Worm (Caenorhabditis elegans) whole organism, early embryonic: ENCODE data around the gene usip-1.

Experiments
- B0310.2 ChIP-seq: sonication (generic microtip); optimal IDR thresholded peaks from 2 replicates; lab custom pipeline; 2016; ENCODE audit warnings: mild to moderate bottlenecking, missing genetic modification characterization, missing compliant biosample characterization
- F13C5.2 ChIP-seq: sonication (generic microtip); optimal IDR thresholded peaks from 2 replicates; lab custom pipeline; 2017; ENCODE audit warnings: mild to moderate bottlenecking, missing genetic modification characterization, inconsistent platforms, missing compliant biosample characterization
- aly-1 ChIP-seq: sonication (generic microtip); optimal IDR thresholded peaks from 2 replicates; lab custom pipeline; 2016; ENCODE audit warnings: missing genetic modification characterization, missing compliant biosample characterization
- ama-1 ChIP-seq: fragments of 150-350 bp; optimal IDR thresholded peaks from 2 replicates; lab custom pipeline; 2014
- ceh-13 ChIP-seq: fragments of 200-800 bp; sonication (Bioruptor generic); optimal IDR thresholded peaks from 2 replicates; lab custom pipeline; 2018; ENCODE audit warnings: mild to moderate bottlenecking, missing genetic modification characterization, missing compliant biosample characterization
- ceh-36 ChIP-seq: sonication (generic microtip); optimal IDR thresholded peaks from 2 replicates; lab custom pipeline; 2016; ENCODE audit warnings: missing genetic modification characterization, inconsistent platforms, missing compliant biosample characterization
- ets-7 ChIP-seq: sonication (generic microtip); optimal IDR thresholded peaks from 2 replicates; lab custom pipeline; 2016; ENCODE audit warnings: missing genotype, missing genetic modification characterization, missing compliant biosample characterization
- flt-1 ChIP-seq: fragments of 200-800 bp; sonication (Bioruptor generic); IDR thresholded peaks from 2 replicates; pipeline ENCODE4 v1.3.6; 2022; ENCODE audit warnings: missing genetic modification characterization, missing compliant biosample characterization
- hmbx-1 ChIP-seq: sonication (generic microtip); optimal IDR thresholded peaks from 2 replicates; lab custom pipeline; 2016; ENCODE audit warnings: mild to moderate bottlenecking, missing genetic modification characterization, missing compliant biosample characterization
- hmg-4 ChIP-seq: fragments of 200-800 bp; sonication (Bioruptor generic); optimal IDR thresholded peaks from 2 replicates; lab custom pipeline; 2018; ENCODE audit warnings: mild to moderate bottlenecking, missing genetic modification characterization, missing compliant biosample characterization
- hnd-1 ChIP-seq: sonication (generic microtip); optimal IDR thresholded peaks from 2 replicates; lab custom pipeline; 2016; ENCODE audit warnings: missing genetic modification characterization, missing compliant biosample characterization
- pes-1 ChIP-seq: fragments of 200-800 bp; sonication (Bioruptor generic); IDR thresholded peaks from 2 replicates; pipeline ENCODE4 v1.3.6; 2022; ENCODE audit warnings: missing genetic modification reagents, missing genetic modification characterization, missing compliant biosample characterization
- scrt-1 ChIP-seq: fragments of 200-800 bp; sonication (Bioruptor generic); IDR thresholded peaks from 2 replicates; pipeline ENCODE4 v1.3.6; 2022; ENCODE audit warnings: missing genetic modification characterization, missing compliant biosample characterization
- sea-1 ChIP-seq: fragments of 200-800 bp; sonication (Bioruptor generic); conservative IDR thresholded peaks from 2 replicates; pipeline ENCODE4 v1.3.6; 2022; ENCODE audit warnings: missing genetic modification characterization, missing compliant biosample characterization
- tbx-11 ChIP-seq: fragments of 200-800 bp; sonication (Bioruptor generic); IDR thresholded peaks from 2 replicates; pipeline ENCODE4 v1.3.6; 2022; ENCODE audit warnings: missing genetic modification characterization, missing compliant biosample characterization
- tbx-37 ChIP-seq: fragments of 200-800 bp; sonication (Bioruptor generic); conservative IDR thresholded peaks from 2 replicates; pipeline ENCODE4 v1.3.6; 2022; ENCODE audit warnings: missing genetic modification reagents, missing genetic modification characterization, missing compliant biosample characterization
- tra-4 ChIP-seq: sonication (generic microtip); optimal IDR thresholded peaks from 2 replicates; lab custom pipeline; 2017; ENCODE audit warnings: missing genetic modification characterization, missing compliant biosample characterization

The usip-1 gene

DNA sequence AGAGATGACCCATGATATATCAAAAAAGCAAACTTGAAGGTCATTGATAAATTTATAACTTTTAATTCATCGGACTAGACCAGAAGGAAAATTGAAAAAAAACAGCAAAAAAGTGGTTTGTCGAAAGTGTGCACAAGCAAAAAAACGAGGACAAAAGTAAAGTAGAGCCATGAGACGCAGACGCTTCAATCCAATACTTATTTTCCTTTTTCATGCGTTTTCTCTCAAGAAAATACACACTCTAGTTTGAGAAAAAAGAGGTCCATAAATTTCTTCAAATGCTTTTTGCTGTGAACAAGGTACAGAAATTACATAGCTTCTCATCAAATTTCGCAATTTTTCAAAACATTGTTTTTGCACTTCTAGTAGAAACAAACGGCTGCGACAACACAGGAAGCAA, 22.8 kb downstream of the usip-1 start:
- TF ChIP-seq ets-7 (tag; lab: Kevin White, UChicago) (no peak), pes-1 (no peak), tbx-11 (GFP tag; lab: Robert Waterston, UW) (no peak), hmg-4 (GFP tag; lab: Kevin White, UChicago) (no peak), F13C5.2 (tag; lab: Kevin White, UChicago) (no peak), B0310.2 (tag; lab: Kevin White, UChicago) (no peak), hmbx-1 (tag; lab: Kevin White, UChicago) (no peak), ceh-36 (tag; lab: Kevin White, UChicago) (no peak)

DNA sequence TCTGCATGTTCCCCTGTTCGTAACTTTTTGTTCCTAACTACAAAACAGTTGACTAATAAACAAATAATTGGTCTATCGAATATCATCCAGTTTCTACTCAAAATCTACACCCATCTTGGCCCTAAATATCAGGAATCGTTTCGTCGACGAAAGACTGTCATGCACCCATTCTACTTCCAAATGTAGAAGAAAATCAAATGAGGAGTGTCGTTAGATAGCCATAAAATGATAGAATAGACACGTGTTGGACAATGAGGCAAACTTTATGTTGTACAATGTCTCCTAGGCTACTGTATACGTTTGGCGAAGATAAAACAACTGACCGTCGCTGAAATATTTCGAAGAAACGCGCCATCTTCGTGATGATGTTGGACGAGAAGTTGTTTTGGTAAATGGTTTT, 24.0 kb downstream of the usip-1 start:
- TF ChIP-seq scrt-1 (no peak), tbx-11 (GFP tag; lab: Robert Waterston, UW) (no peak), sea-1 (GFP tag; lab: Robert Waterston, UW) (no peak), ama-1 (lab: Kevin White, UChicago) (no peak), hnd-1 (tag; lab: Kevin White, UChicago) (no peak), flt-1 (GFP tag; lab: Robert Waterston, UW) (no peak), pes-1 (no peak), B0310.2 (tag; lab: Kevin White, UChicago) (no peak), ceh-13 (GFP tag; lab: Kevin White, UChicago) (no peak), hmbx-1 (tag; lab: Kevin White, UChicago) (no peak), tra-4 (tag; lab: Kevin White, UChicago) (no peak), tbx-37 (GFP tag; lab: Robert Waterston, UW) (no peak), hmg-4 (GFP tag; lab: Kevin White, UChicago) (no peak), aly-1 (no peak), F13C5.2 (tag; lab: Kevin White, UChicago) (no peak), ets-7 (tag; lab: Kevin White, UChicago) (no peak)

DNA sequence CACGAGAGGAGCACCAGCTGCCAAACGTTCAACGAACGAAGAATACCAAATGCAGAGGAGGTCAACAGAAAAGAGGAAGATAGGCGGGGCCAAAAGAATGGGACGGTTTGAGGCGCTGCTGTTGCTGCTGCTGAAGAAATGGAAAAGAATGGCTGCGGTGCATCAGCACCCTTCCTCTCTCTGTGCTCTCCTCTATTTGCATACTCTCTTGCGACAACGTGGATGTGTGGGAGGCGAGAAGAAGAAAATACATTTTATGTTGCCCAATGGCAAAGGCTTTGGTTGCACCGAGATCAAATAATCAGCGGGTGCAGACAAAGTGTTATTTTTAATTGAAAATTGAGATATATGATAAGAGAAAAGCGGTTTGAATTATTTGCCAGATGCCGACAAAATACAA, 25.6 kb downstream of the usip-1 start:
- TF ChIP-seq F13C5.2 (tag; lab: Kevin White, UChicago), result no peak
- TF ChIP-seq scrt-1, result no peak
- TF ChIP-seq ceh-36 (tag; lab: Kevin White, UChicago), result no peak

DNA sequence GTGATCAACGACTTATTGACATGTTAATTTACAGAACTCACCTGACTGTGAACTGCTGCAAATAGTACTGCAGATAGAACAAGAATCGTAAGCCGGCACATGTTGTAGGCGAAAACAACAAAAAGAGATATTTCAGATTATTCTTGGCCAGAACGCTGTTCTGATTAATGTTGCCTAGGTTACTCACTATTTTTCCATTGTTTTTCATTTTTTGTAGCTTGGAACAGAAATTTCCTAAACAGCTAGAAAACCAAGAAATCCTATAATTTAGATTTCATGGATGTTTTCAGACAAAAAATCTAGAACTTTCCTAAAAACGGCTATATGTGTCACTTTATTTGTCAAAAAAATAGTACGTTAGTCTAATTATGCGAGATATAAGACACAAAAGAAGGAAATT, 29.4 kb downstream of the usip-1 start, which contains the start of gene C27A7.9:
Gene C27A7.9, minus strand, starts transcription at position 101 of the 400 bp plus-strand sequence.
- TF ChIP-seq pes-1 (no peak), ets-7 (tag; lab: Kevin White, UChicago) (no peak), B0310.2 (tag; lab: Kevin White, UChicago) (no peak), ama-1 (lab: Kevin White, UChicago) (no peak)

DNA sequence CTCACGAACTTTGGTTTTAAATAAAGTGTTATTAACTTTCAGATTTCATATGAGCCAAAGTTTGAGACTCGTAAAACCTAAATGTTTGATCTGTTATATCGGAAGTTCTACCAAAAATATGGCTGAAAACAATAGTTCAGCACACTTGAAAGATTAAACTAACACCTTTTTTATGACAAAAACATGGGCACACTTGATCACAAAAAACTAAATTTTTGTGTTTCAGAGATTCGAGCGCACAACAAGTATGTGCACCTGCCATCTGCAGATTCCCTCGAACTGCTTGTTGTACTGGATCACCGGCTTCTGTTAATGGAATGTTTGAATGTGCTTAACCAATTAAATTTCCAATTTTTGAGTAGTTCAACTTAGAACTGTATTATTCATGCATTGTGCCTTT, 30.2 kb downstream of the usip-1 start:
- TF ChIP-seq ceh-13 (GFP tag; lab: Kevin White, UChicago) (no peak), sea-1 (GFP tag; lab: Robert Waterston, UW) (no peak), hnd-1 (tag; lab: Kevin White, UChicago) (no peak), hmbx-1 (tag; lab: Kevin White, UChicago) (no peak), tra-4 (tag; lab: Kevin White, UChicago) (no peak), F13C5.2 (tag; lab: Kevin White, UChicago) (no peak), tbx-37 (GFP tag; lab: Robert Waterston, UW) (no peak), aly-1 (no peak)

DNA sequence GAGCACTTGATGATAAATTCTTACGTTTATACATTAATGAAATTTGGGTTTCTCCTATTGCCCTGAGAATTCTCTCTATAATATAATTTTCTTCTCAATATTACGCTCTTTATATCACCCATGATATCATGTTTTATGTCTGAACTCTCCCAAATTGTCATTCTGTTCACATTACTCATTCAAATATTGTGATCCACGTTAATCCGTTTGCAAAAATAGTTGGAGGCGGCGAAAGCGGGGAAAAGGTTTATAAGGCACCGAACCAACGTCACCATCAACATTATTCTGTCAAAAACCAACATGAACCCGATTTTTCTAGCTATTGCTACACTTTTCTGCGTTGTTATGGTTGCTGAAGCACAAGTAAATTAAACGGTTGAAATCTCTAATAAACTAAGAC, 31.1 kb downstream of the usip-1 start, which contains the start of gene C27A7.8:
Gene C27A7.8, plus strand, starts transcription at position 301 of the 400 bp plus-strand sequence.
- no peak for TF ChIP-seq F13C5.2 (tag; lab: Kevin White, UChicago)
- no peak for TF ChIP-seq tbx-11 (GFP tag; lab: Robert Waterston, UW)
- TF ChIP-seq aly-1, result no peak
- TF ChIP-seq ceh-13 (GFP tag; lab: Kevin White, UChicago), result no peak
- TF ChIP-seq ceh-36 (tag; lab: Kevin White, UChicago), result no peak
- no peak for TF ChIP-seq tra-4 (tag; lab: Kevin White, UChicago)
- no peak for TF ChIP-seq tbx-37 (GFP tag; lab: Robert Waterston, UW)
- TF ChIP-seq flt-1 (GFP tag; lab: Robert Waterston, UW), result no peak
- TF ChIP-seq sea-1 (GFP tag; lab: Robert Waterston, UW), result no peak
- TF ChIP-seq hmg-4 (GFP tag; lab: Kevin White, UChicago), result no peak
- TF ChIP-seq pes-1, result no peak
- TF ChIP-seq ama-1 (lab: Kevin White, UChicago), result no peak
- no peak for TF ChIP-seq hnd-1 (tag; lab: Kevin White, UChicago)
- no peak for TF ChIP-seq ets-7 (tag; lab: Kevin White, UChicago)
- no peak for TF ChIP-seq B0310.2 (tag; lab: Kevin White, UChicago)

DNA sequence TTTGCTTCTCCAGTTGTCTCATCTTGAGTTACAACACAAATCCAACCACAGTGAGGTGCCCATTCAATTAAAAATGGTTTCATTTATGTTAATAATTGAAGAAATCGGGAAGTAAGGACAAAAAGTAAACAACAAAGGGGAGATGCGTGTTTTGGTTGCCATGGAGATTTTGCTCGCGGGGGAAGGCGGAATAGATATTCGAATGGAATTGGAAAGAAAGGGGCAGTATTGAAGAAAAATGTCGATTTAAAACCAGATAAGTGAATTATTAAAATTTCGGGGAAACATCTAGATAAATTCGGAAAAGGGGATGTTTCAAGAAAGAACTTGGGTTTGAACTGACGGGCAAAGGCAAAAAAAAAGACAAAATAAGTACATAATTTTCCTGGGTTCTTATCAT, 33.4 kb downstream of the usip-1 start, which contains the start of gene che-11:
Gene che-11, minus strand, starts transcription at position 101 of the 400 bp plus-strand sequence.
- TF ChIP-seq aly-1 (no peak), hmbx-1 (tag; lab: Kevin White, UChicago) (no peak), tbx-37 (GFP tag; lab: Robert Waterston, UW) (no peak), ceh-36 (tag; lab: Kevin White, UChicago) (no peak), sea-1 (GFP tag; lab: Robert Waterston, UW) (no peak), ceh-13 (GFP tag; lab: Kevin White, UChicago) (no peak), ets-7 (tag; lab: Kevin White, UChicago) (no peak), ama-1 (lab: Kevin White, UChicago) (no peak), hmg-4 (GFP tag; lab: Kevin White, UChicago) (no peak), B0310.2 (tag; lab: Kevin White, UChicago) (no peak), scrt-1 (no peak), flt-1 (GFP tag; lab: Robert Waterston, UW) (no peak), F13C5.2 (tag; lab: Kevin White, UChicago) (no peak), hnd-1 (tag; lab: Kevin White, UChicago) (no peak), tbx-11 (GFP tag; lab: Robert Waterston, UW) (no peak)
